Worm (Caenorhabditis elegans) whole organism, young adult: ENCODE data around the gene ram-5.

Experiments used
- F22D6.2 ChIP-seq: sonication (generic microtip); optimal IDR thresholded peaks from 2 replicates; lab custom pipeline; 2016; ENCODE audit warnings: mild to moderate bottlenecking, missing genetic modification characterization, missing compliant biosample characterization
- F37B4.10 ChIP-seq: fragments of 200-800 bp; sonication (Bioruptor generic); IDR thresholded peaks from 2 replicates; pipeline ENCODE4 v1.3.6; 2022; ENCODE audit warnings: missing genetic modification characterization, missing compliant biosample characterization
- F39B2.1 ChIP-seq: fragments of 200-800 bp; sonication (Bioruptor generic); IDR thresholded peaks from 2 replicates; pipeline ENCODE4 v1.3.6; 2022; ENCODE audit warnings: missing genetic modification reagents, missing genetic modification characterization, missing compliant biosample characterization
- F55B11.4 ChIP-seq: sonication (generic microtip); optimal IDR thresholded peaks from 2 replicates; lab custom pipeline; 2016; ENCODE audit warnings: missing compliant biosample characterization, missing genetic modification characterization, borderline replicate concordance; ENCODE audit not compliant: insufficient read depth
- T07F8.4 ChIP-seq: sonication (generic microtip); optimal IDR thresholded peaks from 2 replicates; lab custom pipeline; 2016; ENCODE audit warnings: mild to moderate bottlenecking, missing genetic modification characterization, moderate library complexity, missing compliant biosample characterization
- Y53G8AR.9 ChIP-seq: fragments of 200-800 bp; sonication (Bioruptor generic); conservative IDR thresholded peaks from 2 replicates; pipeline ENCODE4 v1.3.6; 2022; ENCODE audit warnings: missing genetic modification reagents, missing genetic modification characterization, missing compliant biosample characterization
- Y67H2A.10 ChIP-seq: fragments of 200-800 bp; sonication (Bioruptor generic); conservative IDR thresholded peaks from 2 replicates; pipeline ENCODE4 v1.3.6; 2022; ENCODE audit warnings: missing genetic modification reagents, missing genetic modification characterization, missing compliant biosample characterization
- akir-1 ChIP-seq: fragments of 200-800 bp; sonication (Bioruptor generic); optimal IDR thresholded peaks from 2 replicates; lab custom pipeline; 2018; ENCODE audit warnings: mild to moderate bottlenecking, missing genetic modification characterization, moderate library complexity, missing compliant biosample characterization
- atf-7 ChIP-seq: sonication (generic microtip); optimal IDR thresholded peaks from 2 replicates; lab custom pipeline; 2017; ENCODE audit warnings: mild to moderate bottlenecking, missing genetic modification characterization, missing compliant biosample characterization
- athp-1 ChIP-seq: sonication (generic microtip); optimal IDR thresholded peaks from 2 replicates; lab custom pipeline; 2017; ENCODE audit warnings: mild to moderate bottlenecking, missing genetic modification characterization, missing compliant biosample characterization
- attf-3 ChIP-seq: fragments of 200-800 bp; sonication (Bioruptor generic); conservative IDR thresholded peaks from 2 replicates; pipeline ENCODE4 v1.3.6; 2022; ENCODE audit warnings: missing genetic modification reagents, missing genetic modification characterization, missing compliant biosample characterization
- attf-5 ChIP-seq: fragments of 200-800 bp; sonication (Bioruptor generic); optimal IDR thresholded peaks from 2 replicates; lab custom pipeline; 2018; ENCODE audit warnings: mild to moderate bottlenecking, missing genetic modification characterization, missing compliant biosample characterization
- bed-1 ChIP-seq: fragments of 200-800 bp; sonication (Bioruptor generic); IDR thresholded peaks from 2 replicates; pipeline ENCODE4 v1.3.6; 2022; ENCODE audit warnings: missing genetic modification reagents, missing genetic modification characterization, missing compliant biosample characterization
- cebp-2 ChIP-seq: fragments of 200-800 bp; sonication (Bioruptor generic); IDR thresholded peaks from 2 replicates; pipeline ENCODE4 v1.3.6; 2022; ENCODE audit warnings: missing genetic modification characterization, missing compliant biosample characterization
- ceh-27 ChIP-seq: fragments of 200-800 bp; sonication (Bioruptor generic); optimal IDR thresholded peaks from 2 replicates; lab custom pipeline; 2018; ENCODE audit warnings: mild to moderate bottlenecking, missing genetic modification characterization, moderate library complexity, missing compliant biosample characterization
- ceh-40 ChIP-seq: fragments of 200-800 bp; sonication (Bioruptor generic); IDR thresholded peaks from 2 replicates; pipeline ENCODE4 v1.3.6; 2022; ENCODE audit warnings: missing genetic modification characterization, missing compliant biosample characterization
- ceh-91 ChIP-seq: fragments of 200-800 bp; sonication (Bioruptor generic); IDR thresholded peaks from 2 replicates; pipeline ENCODE4 v1.3.6; 2022; ENCODE audit warnings: missing genetic modification reagents, missing genetic modification characterization, missing compliant biosample characterization
- die-1 ChIP-seq: sonication (generic microtip); optimal IDR thresholded peaks from 2 replicates; lab custom pipeline; 2016; ENCODE audit warnings: missing genotype, mild to moderate bottlenecking, missing genetic modification characterization, missing compliant biosample characterization
- dox-1 ChIP-seq: fragments of 200-800 bp; sonication (Bioruptor generic); IDR thresholded peaks from 2 replicates; pipeline ENCODE4 v1.3.6; 2022; ENCODE audit warnings: missing genetic modification reagents, missing genetic modification characterization, missing compliant biosample characterization
- dpff-1 ChIP-seq: sonication (generic microtip); optimal IDR thresholded peaks from 2 replicates; lab custom pipeline; 2017; ENCODE audit warnings: mild to moderate bottlenecking, missing genetic modification characterization, missing compliant biosample characterization
- hlh-12 ChIP-seq: sonication (generic microtip); optimal IDR thresholded peaks from 2 replicates; lab custom pipeline; 2016; ENCODE audit warnings: missing genetic modification characterization, missing compliant biosample characterization
- hmg-1.2 ChIP-seq: fragments of 200-800 bp; sonication (Bioruptor generic); IDR thresholded peaks from 2 replicates; pipeline ENCODE4 v1.3.6; 2022; ENCODE audit warnings: missing genetic modification reagents, missing genetic modification characterization, missing compliant biosample characterization
- let-607 ChIP-seq, 2 experiments: fragments of 200-800 bp in 1 of 2; sonication (Bioruptor generic) in 1 of 2; sonication (generic microtip) in 1 of 2; optimal IDR thresholded peaks; 2 replicates each; lab custom pipeline; 2016 to 2018; ENCODE audit warnings: mild to moderate bottlenecking in 2 of 2, missing compliant biosample characterization in 2 of 2, missing genetic modification characterization in 2 of 2, moderate library complexity in 2 of 2, missing genotype in 1 of 2
- lir-1 ChIP-seq: fragments of 200-800 bp; sonication (Bioruptor generic); conservative IDR thresholded peaks from 2 replicates; pipeline ENCODE4 v1.3.6; 2022; ENCODE audit warnings: missing genetic modification reagents, missing genetic modification characterization, missing compliant biosample characterization
- mcd-1 ChIP-seq: fragments of 200-800 bp; sonication (Bioruptor generic); IDR thresholded peaks from 2 replicates; pipeline ENCODE4 v1.3.6; 2022; ENCODE audit warnings: missing genetic modification reagents, missing genetic modification characterization, missing compliant biosample characterization
- mel-28 ChIP-seq: sonication (generic microtip); optimal IDR thresholded peaks from 2 replicates; lab custom pipeline; 2016; ENCODE audit warnings: borderline replicate concordance, mild to moderate bottlenecking, missing genetic modification characterization, missing compliant biosample characterization
- mxl-1 ChIP-seq: sonication (generic microtip); optimal IDR thresholded peaks from 2 replicates; lab custom pipeline; 2016; ENCODE audit warnings: missing genetic modification characterization, missing compliant biosample characterization
- nfya-2 ChIP-seq: fragments of 200-800 bp; sonication (Bioruptor generic); IDR thresholded peaks from 2 replicates; pipeline ENCODE4 v1.3.6; 2022; ENCODE audit warnings: missing genetic modification reagents, missing genetic modification characterization, missing compliant biosample characterization
- nfyb-1 ChIP-seq: fragments of 200-800 bp; sonication (Bioruptor generic); IDR thresholded peaks from 2 replicates; pipeline ENCODE4 v1.3.6; 2022; ENCODE audit warnings: missing genetic modification reagents, missing genetic modification characterization, missing compliant biosample characterization
- nhr-179 ChIP-seq: sonication (generic microtip); optimal IDR thresholded peaks from 2 replicates; lab custom pipeline; 2016; ENCODE audit warnings: mild to moderate bottlenecking, missing genetic modification characterization, missing compliant biosample characterization
- nhr-27 ChIP-seq: fragments of 200-800 bp; sonication (Bioruptor generic); optimal IDR thresholded peaks from 2 replicates; lab custom pipeline; 2018; ENCODE audit warnings: mild to moderate bottlenecking, missing genetic modification characterization, moderate library complexity, missing compliant biosample characterization
- pha-4 ChIP-seq: fragments of 150-350 bp; sonication (generic microtip); optimal IDR thresholded peaks from 2 replicates; lab custom pipeline; 2014; ENCODE audit warnings: missing biosample characterization, missing genetic modification reagents, missing genetic modification characterization
- rcor-1 ChIP-seq: fragments of 200-800 bp; sonication (Bioruptor generic); IDR thresholded peaks from 2 replicates; pipeline ENCODE4 v1.3.6; 2022; ENCODE audit warnings: missing genetic modification reagents, missing genetic modification characterization, missing compliant biosample characterization
- repo-1 ChIP-seq: sonication (generic microtip); optimal IDR thresholded peaks from 2 replicates; lab custom pipeline; 2017; ENCODE audit warnings: mild to moderate bottlenecking, missing genetic modification characterization, missing compliant biosample characterization
- rpc-1 ChIP-seq, 2 experiments: fragments of 150-350 bp in 1 of 2; sonication (generic microtip) in 1 of 2; optimal IDR thresholded peaks; 2 replicates each; lab custom pipeline; 2014 to 2018; ENCODE audit warnings: missing biosample characterization in 1 of 2, missing genetic modification characterization in 1 of 2, missing genetic modification reagents in 1 of 2, missing genotype in 1 of 2
- somi-1 ChIP-seq: fragments of 200-800 bp; sonication (Bioruptor generic); optimal IDR thresholded peaks from 2 replicates; lab custom pipeline; 2018; ENCODE audit warnings: mild to moderate bottlenecking, missing genetic modification characterization, missing compliant biosample characterization
- tbx-9 ChIP-seq: sonication (generic microtip); optimal IDR thresholded peaks from 2 replicates; lab custom pipeline; 2016; ENCODE audit warnings: borderline replicate concordance, missing genetic modification characterization, inconsistent platforms, missing compliant biosample characterization
- unc-62 ChIP-seq: fragments of 150-350 bp; optimal IDR thresholded peaks from 2 replicates; lab custom pipeline; 2014; ENCODE audit warnings: missing biosample characterization, missing genetic modification reagents, missing genetic modification characterization
- xnd-1 ChIP-seq: sonication (generic microtip); optimal IDR thresholded peaks from 2 replicates; lab custom pipeline; 2016; ENCODE audit warnings: missing genotype, missing genetic modification reagents, missing genetic modification characterization, missing compliant biosample characterization
- zfh-2 ChIP-seq: fragments of 200-800 bp; sonication (Bioruptor generic); conservative IDR thresholded peaks from 2 replicates; pipeline ENCODE4 v1.3.6; 2022; ENCODE audit warnings: missing genetic modification reagents, missing genetic modification characterization, missing compliant biosample characterization
- zim-3 ChIP-seq: sonication (generic microtip); optimal IDR thresholded peaks from 2 replicates; lab custom pipeline; 2017; ENCODE audit warnings: mild to moderate bottlenecking, missing genetic modification characterization, moderate library complexity, missing compliant biosample characterization
- ztf-18 ChIP-seq: sonication (generic microtip); optimal IDR thresholded peaks from 2 replicates; lab custom pipeline; 2016; ENCODE audit warnings: missing genotype, mild to moderate bottlenecking, missing genetic modification characterization, missing compliant biosample characterization
- ztf-26 ChIP-seq: sonication (generic microtip); optimal IDR thresholded peaks from 2 replicates; lab custom pipeline; 2017; ENCODE audit warnings: missing genetic modification characterization, missing compliant biosample characterization
- ztf-3 ChIP-seq: fragments of 200-800 bp; sonication (Bioruptor generic); optimal IDR thresholded peaks from 2 replicates; lab custom pipeline; 2018; ENCODE audit warnings: mild to moderate bottlenecking, missing genetic modification characterization, missing compliant biosample characterization
- ztf-6 ChIP-seq: fragments of 200-800 bp; sonication (Bioruptor generic); IDR thresholded peaks from 2 replicates; pipeline ENCODE4 v1.3.6; 2022; ENCODE audit warnings: missing genetic modification reagents, missing genetic modification characterization, missing compliant biosample characterization

Gene ram-5

ce11 chrX:14594825-14595224 lies 44.9 kb downstream of the ram-5 start, which contains the start of gene C44H4.8:
TSS of gene C44H4.8 (plus strand) at chrX:14595125.
- TF ChIP-seq zim-3 (tag; lab: Kevin White, UChicago), result no peak
- no peak for TF ChIP-seq dpff-1 (tag; lab: Kevin White, UChicago)
- TF ChIP-seq mxl-1, result no peak
- no peak for TF ChIP-seq akir-1
- TF ChIP-seq ceh-27 (GFP tag; lab: Kevin White, UChicago), result no peak
- TF ChIP-seq rpc-1 (optimal IDR thresholded peaks at IDR 0.05; lab: Kevin White, UChicago), result no peak
- no peak for TF ChIP-seq rpc-1 (tag; optimal IDR thresholded peaks at IDR 0.05; lab: Kevin White, UChicago)
- TF ChIP-seq ztf-3, result no peak
- no peak for TF ChIP-seq mcd-1 (GFP tag; lab: Robert Waterston, UW)
- TF ChIP-seq nhr-27 (tag; lab: Kevin White, UChicago), result no peak
- TF ChIP-seq athp-1 (tag; lab: Kevin White, UChicago), result no peak
- TF ChIP-seq repo-1 (tag; lab: Kevin White, UChicago), result no peak
- TF ChIP-seq attf-3 (GFP tag; lab: Robert Waterston, UW), result no peak
- TF ChIP-seq ztf-6 (GFP tag; lab: Robert Waterston, UW), result no peak
- TF ChIP-seq let-607 (tag; optimal IDR thresholded peaks at IDR 0.05; lab: Kevin White, UChicago), result no peak

DNA sequence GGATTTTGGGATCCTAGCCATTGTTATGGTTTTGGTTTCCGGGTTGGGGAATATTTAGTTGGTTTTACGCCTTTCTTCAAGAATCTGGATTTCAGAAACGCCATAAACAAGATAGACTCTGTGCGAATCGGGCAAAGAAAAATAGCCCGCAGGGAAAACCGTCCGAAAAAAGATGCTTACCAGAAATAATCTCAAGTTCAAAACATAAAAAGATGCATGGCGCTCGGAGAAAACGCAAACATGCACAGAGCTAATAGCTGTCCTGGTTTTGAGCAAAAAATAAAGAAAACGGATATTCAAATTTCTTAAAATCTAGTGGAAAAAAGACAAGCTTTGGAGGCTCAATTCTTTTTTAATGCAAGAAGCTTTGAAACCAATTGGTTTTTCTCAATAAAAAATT lies 49.3 kb downstream of the ram-5 start, which contains the start of gene C44H4.6:
Gene C44H4.6 (minus strand): TSS at position 101 of the 400 bp plus-strand sequence.
- no peak for TF ChIP-seq hlh-12 (tag; lab: Kevin White, UChicago)
- TF ChIP-seq, all 124 proteins: peak for 0

ce11 chrX:14602676-14603075 lies 52.7 kb downstream of the ram-5 start, which contains the start of gene eor-2:
TSS of gene eor-2 (plus strand) at chrX:14603017.
- TF ChIP-seq ceh-91 (GFP tag; lab: Robert Waterston, UW) (no peak), tbx-9 (tag; lab: Kevin White, UChicago) (no peak), atf-7 (tag; lab: Kevin White, UChicago) (peak; percentile 10), nfyb-1 (no peak), F22D6.2 (tag; lab: Kevin White, UChicago) (no peak), rcor-1 (GFP tag; lab: Robert Waterston, UW) (0 out of 2 replicates have a peak, but pooled peaks have one; percentile 33), F39B2.1 (GFP tag; lab: Robert Waterston, UW) (no peak), attf-5 (GFP tag; lab: Kevin White, UChicago) (peak; percentile 74), die-1 (no peak), ztf-26 (tag; lab: Kevin White, UChicago) (peak; percentile 2), ztf-3 (no peak), lir-1 (GFP tag; lab: Robert Waterston, UW) (peak; percentile 47), zim-3 (tag; lab: Kevin White, UChicago) (no peak), cebp-2 (GFP tag; lab: Robert Waterston, UW) (no peak), bed-1 (GFP tag; lab: Robert Waterston, UW) (no peak), T07F8.4 (no peak), somi-1 (GFP tag; lab: Kevin White, UChicago) (peak; percentile 9), ceh-40 (GFP tag; lab: Robert Waterston, UW) (no peak), dox-1 (GFP tag; lab: Robert Waterston, UW) (no peak), nhr-179 (tag; lab: Kevin White, UChicago) (no peak), nhr-27 (tag; lab: Kevin White, UChicago) (no peak), hlh-12 (tag; lab: Kevin White, UChicago) (no peak), unc-62 (no peak), Y67H2A.10 (no peak), rpc-1 (optimal IDR thresholded peaks at IDR 0.05; lab: Kevin White, UChicago) (no peak), rpc-1 (tag; optimal IDR thresholded peaks at IDR 0.05; lab: Kevin White, UChicago) (no peak), repo-1 (tag; lab: Kevin White, UChicago) (no peak), pha-4 (tag; lab: Kevin White, UChicago) (peak; percentile 32), F55B11.4 (tag; lab: Kevin White, UChicago) (no peak), mel-28 (no peak), zfh-2 (GFP tag; lab: Robert Waterston, UW) (no peak), ztf-18 (tag; lab: Kevin White, UChicago) (no peak), xnd-1 (tag; lab: Kevin White, UChicago) (no peak), nfya-2 (no peak), Y53G8AR.9 (GFP tag; lab: Robert Waterston, UW) (no peak), F37B4.10 (no peak), hmg-1.2 (peak; percentile 51; the same call in 1 of the 2 replicates)
